Fruit fly (Drosophila melanogaster): Measurements from ENCODE around the gene CG42342.

The CG42342 gene

DNA sequence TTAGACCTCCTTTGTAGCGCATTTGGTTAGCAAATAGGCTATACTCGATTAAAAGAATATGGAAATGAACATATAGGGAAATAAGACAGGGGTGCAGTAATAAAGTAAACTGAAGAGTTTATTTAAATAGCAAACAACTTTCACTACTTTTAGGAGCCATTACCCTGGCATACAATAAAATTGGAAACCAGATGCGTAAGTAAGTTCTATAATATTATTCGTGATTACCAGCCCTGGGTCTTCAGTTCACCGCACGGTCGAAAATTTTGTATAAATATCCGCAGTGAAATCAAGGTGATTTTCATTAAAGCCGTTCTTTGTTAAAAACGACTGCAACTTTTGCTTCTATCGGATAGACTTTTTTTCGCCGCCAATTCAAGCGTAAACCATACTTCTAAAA lies 112.4 kb downstream of the CG42342 start, which contains the start of gene CG17562:
Gene CG17562, plus strand, starts transcription at position 301 of the 400 bp plus-strand sequence.
- peak; percentile 28 for TF ChIP-seq CG33017 (tag; optimal IDR thresholded peaks at IDR 0.05)
- TF ChIP-seq CG11617 (GFP tag; optimal IDR thresholded peaks at IDR 0.05): no peak

DNA sequence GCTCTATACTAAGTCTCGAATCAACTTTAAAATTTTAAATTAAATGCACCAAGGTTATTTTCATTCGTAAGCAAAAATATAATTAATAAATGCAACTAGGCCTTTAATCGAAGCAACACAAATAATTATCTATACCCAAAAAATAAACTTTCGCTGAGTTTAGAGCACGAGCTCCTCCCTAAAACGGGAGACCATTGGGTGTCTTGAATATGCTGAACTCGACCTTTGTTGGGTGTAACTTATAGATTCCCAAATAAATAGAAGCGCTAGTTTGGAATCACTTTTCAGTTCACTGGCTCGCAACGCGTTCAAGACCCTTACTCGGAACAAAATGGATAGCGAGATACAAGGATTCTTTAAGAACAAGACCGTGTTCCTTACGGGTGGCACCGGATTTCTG lies 115.1 kb downstream of the CG42342 start, which contains the start of gene CG17560:
Gene CG17560, plus strand, starts transcription at position 301 of the 400 bp plus-strand sequence.
- peak; percentile 26 for TF ChIP-seq CG5204 (GFP tag; optimal IDR thresholded peaks at IDR 0.05)
- no peak for TF ChIP-seq toe (GFP tag; optimal IDR thresholded peaks at IDR 0.05)
- peak; percentile 22 for TF ChIP-seq CG7101 (tag; optimal IDR thresholded peaks at IDR 0.05)
- peak; percentile 21 for TF ChIP-seq CG33017 (tag; optimal IDR thresholded peaks at IDR 0.05)
- TF ChIP-seq CG14711 (tag; optimal IDR thresholded peaks at IDR 0.05): no peak

DNA sequence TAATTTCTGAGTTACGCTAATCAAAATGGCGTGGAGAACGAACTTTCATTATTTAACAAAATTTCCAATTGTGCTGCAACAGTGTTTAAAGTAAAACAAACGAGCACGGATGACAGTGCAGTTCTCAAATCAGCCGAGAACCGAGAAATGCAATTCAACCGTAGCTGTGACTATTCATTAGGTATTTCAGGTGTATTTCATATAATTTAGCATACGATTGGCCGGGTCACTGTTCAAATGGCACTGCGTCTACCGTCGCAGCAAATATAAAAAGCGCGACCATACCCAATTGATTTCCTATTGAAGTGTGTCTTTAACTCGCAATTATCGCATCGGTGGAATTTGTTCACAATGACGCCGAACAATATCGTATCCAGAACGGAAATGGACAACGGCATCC lies 117.9 kb downstream of the CG42342 start, which contains the start of gene CG14893:
Gene CG14893, plus strand, starts transcription at position 301 of the 400 bp plus-strand sequence.
- TF ChIP-seq tj (GFP tag; optimal IDR thresholded peaks at IDR 0.05) (no peak), CG5204 (GFP tag; optimal IDR thresholded peaks at IDR 0.05) (no peak), cnc (optimal IDR thresholded peaks at IDR 0.05) (peak in 1 of 2 experiments; percentile 61), cic (GFP tag; optimal IDR thresholded peaks at IDR 0.05) (no peak), kay (GFP tag; ENCODE audit: borderline replicate concordance) (peak; percentile 39)
